Worm (Caenorhabditis elegans) whole organism, L2 larva: ENCODE data around the gene zip-12.
A peak's percentile ranks its signal among the peaks of the same experiment; 100 is the strongest.

ENCODE experiments used
- C34F6.9 ChIP-seq: fragments of 150-350 bp; optimal IDR thresholded peaks from 2 replicates; lab custom pipeline; 2014; ENCODE audit warnings: missing biosample characterization, missing genetic modification characterization
- F13H6.1 ChIP-seq: sonication (generic microtip); optimal IDR thresholded peaks from 2 replicates; lab custom pipeline; 2016; ENCODE audit warnings: missing genetic modification characterization, missing compliant biosample characterization
- R02D3.7 ChIP-seq: fragments of 150-350 bp; optimal IDR thresholded peaks from 2 replicates; lab custom pipeline; 2014; ENCODE audit warnings: missing biosample characterization, missing genetic modification characterization
- ZK546.5 ChIP-seq: sonication (generic microtip); optimal IDR thresholded peaks from 2 replicates; lab custom pipeline; 2017; ENCODE audit warnings: missing biosample characterization, missing genetic modification characterization
- aly-2 ChIP-seq: fragments of 150-350 bp; optimal IDR thresholded peaks from 2 replicates; lab custom pipeline; 2014; ENCODE audit warnings: missing biosample characterization, missing genetic modification characterization
- ama-1 ChIP-seq: fragments of 150-350 bp; optimal IDR thresholded peaks from 2 replicates; lab custom pipeline; 2018; ENCODE audit warnings: inconsistent platforms
- blmp-1 ChIP-seq: sonication (generic microtip); optimal IDR thresholded peaks from 2 replicates; lab custom pipeline; 2017; ENCODE audit warnings: missing genetic modification characterization, mild to moderate bottlenecking, missing compliant biosample characterization, antibody characterized with exemption, moderate library complexity; ENCODE audit not compliant: insufficient read depth
- ceh-16 ChIP-seq: fragments of 150-350 bp; optimal IDR thresholded peaks from 2 replicates; lab custom pipeline; 2014; ENCODE audit warnings: missing biosample characterization, missing genetic modification characterization
- ceh-82 ChIP-seq: fragments of 150-350 bp; optimal IDR thresholded peaks from 2 replicates; lab custom pipeline; 2014; ENCODE audit warnings: missing biosample characterization, missing genetic modification characterization
- crh-2 ChIP-seq: sonication (generic microtip); optimal IDR thresholded peaks from 2 replicates; lab custom pipeline; 2017; ENCODE audit warnings: missing biosample characterization, missing genetic modification characterization
- dmd-4 ChIP-seq: sonication (generic microtip); optimal IDR thresholded peaks from 2 replicates; lab custom pipeline; 2017; ENCODE audit warnings: missing biosample characterization, missing genetic modification characterization
- egl-27 ChIP-seq: sonication (generic microtip); optimal IDR thresholded peaks from 3 replicates; lab custom pipeline; 2017; ENCODE audit warnings: missing biosample characterization, missing genetic modification reagents, missing genetic modification characterization
- elt-3 ChIP-seq: sonication (generic microtip); optimal IDR thresholded peaks from 2 replicates; lab custom pipeline; 2017; ENCODE audit warnings: missing biosample characterization, missing genetic modification characterization
- fos-1 ChIP-seq: fragments of 150-350 bp; optimal IDR thresholded peaks from 2 replicates; lab custom pipeline; 2014; ENCODE audit warnings: missing biosample characterization, missing genetic modification characterization
- gmeb-1 ChIP-seq: fragments of 150-350 bp; optimal IDR thresholded peaks from 2 replicates; lab custom pipeline; 2014; ENCODE audit warnings: missing biosample characterization, missing genetic modification characterization
- lin-13 ChIP-seq: fragments of 150-350 bp; optimal IDR thresholded peaks from 2 replicates; lab custom pipeline; 2014; ENCODE audit warnings: missing biosample characterization, missing genetic modification reagents, missing genetic modification characterization
- lsy-2 ChIP-seq, 2 experiments: fragments of 150-350 bp in 1 of 2; sonication (generic microtip) in 1 of 2; optimal IDR thresholded peaks; 2 replicates each; lab custom pipeline; 2014 to 2017; ENCODE audit warnings: missing biosample characterization in 2 of 2, missing genetic modification characterization in 2 of 2
- mdl-1 ChIP-seq, 2 experiments: fragments of 150-350 bp in 1 of 2; sonication (generic microtip) in 1 of 2; optimal IDR thresholded peaks; 2 replicates each; lab custom pipeline; 2017; ENCODE audit warnings: missing biosample characterization in 2 of 2, missing genetic modification characterization in 2 of 2
- nhr-10 ChIP-seq: sonication (generic microtip); optimal IDR thresholded peaks from 2 replicates; lab custom pipeline; 2017; ENCODE audit warnings: missing biosample characterization, missing genetic modification characterization
- nhr-11 ChIP-seq: fragments of 150-350 bp; optimal IDR thresholded peaks from 2 replicates; lab custom pipeline; 2014; ENCODE audit warnings: missing biosample characterization, missing genetic modification characterization
- nhr-12 ChIP-seq: fragments of 150-350 bp; optimal IDR thresholded peaks from 2 replicates; lab custom pipeline; 2014; ENCODE audit warnings: missing biosample characterization, missing genetic modification characterization
- nhr-129 ChIP-seq: fragments of 150-350 bp; optimal IDR thresholded peaks from 2 replicates; lab custom pipeline; 2014; ENCODE audit warnings: missing biosample characterization, missing genetic modification characterization
- nhr-21 ChIP-seq: fragments of 150-350 bp; optimal IDR thresholded peaks from 2 replicates; lab custom pipeline; 2014; ENCODE audit warnings: missing biosample characterization, missing genetic modification characterization
- nhr-237 ChIP-seq: fragments of 150-350 bp; optimal IDR thresholded peaks from 2 replicates; lab custom pipeline; 2014; ENCODE audit warnings: missing biosample characterization, missing genetic modification characterization
- nhr-6 ChIP-seq: fragments of 150-350 bp; optimal IDR thresholded peaks from 2 replicates; lab custom pipeline; 2014; ENCODE audit warnings: missing biosample characterization, missing genetic modification characterization
- nhr-77 ChIP-seq: fragments of 150-350 bp; optimal IDR thresholded peaks from 2 replicates; lab custom pipeline; 2014; ENCODE audit warnings: missing biosample characterization, missing genetic modification characterization
- peb-1 ChIP-seq: fragments of 150-350 bp; optimal IDR thresholded peaks from 2 replicates; lab custom pipeline; 2014; ENCODE audit warnings: missing biosample characterization, missing genetic modification characterization
- sem-4 ChIP-seq: fragments of 150-350 bp; optimal IDR thresholded peaks from 2 replicates; lab custom pipeline; 2014; ENCODE audit warnings: missing biosample characterization, missing genetic modification reagents, missing genetic modification characterization
- skn-1 ChIP-seq: sonication (generic microtip); optimal IDR thresholded peaks from 2 replicates; lab custom pipeline; 2017; ENCODE audit warnings: missing biosample characterization, missing genetic modification characterization
- sma-3 ChIP-seq: sonication (generic microtip); optimal IDR thresholded peaks from 2 replicates; lab custom pipeline; 2016; ENCODE audit warnings: missing genetic modification reagents, missing genetic modification characterization, missing compliant biosample characterization
- sma-9 ChIP-seq, 2 experiments: fragments of 150-350 bp in 1 of 2; sonication (generic microtip) in 1 of 2; optimal IDR thresholded peaks; 2 replicates each; lab custom pipeline; 2014 to 2016; ENCODE audit warnings: missing genetic modification characterization in 2 of 2, mild to moderate bottlenecking in 1 of 2, missing biosample characterization in 1 of 2, missing compliant biosample characterization in 1 of 2, missing genetic modification reagents in 1 of 2, moderate library complexity in 1 of 2
- snpc-4 ChIP-seq: fragments of 150-350 bp; optimal IDR thresholded peaks from 2 replicates; lab custom pipeline; 2014; ENCODE audit warnings: missing biosample characterization, missing genetic modification characterization
- unc-39 ChIP-seq: fragments of 150-350 bp; optimal IDR thresholded peaks from 2 replicates; lab custom pipeline; 2014; ENCODE audit warnings: missing biosample characterization, missing genetic modification characterization
- ztf-1 ChIP-seq: fragments of 200-800 bp; sonication (Bioruptor generic); conservative IDR thresholded peaks from 2 replicates; pipeline ENCODE4 v1.3.6; 2022; ENCODE audit warnings: missing genetic modification characterization, missing compliant biosample characterization

The zip-12 gene

DNA sequence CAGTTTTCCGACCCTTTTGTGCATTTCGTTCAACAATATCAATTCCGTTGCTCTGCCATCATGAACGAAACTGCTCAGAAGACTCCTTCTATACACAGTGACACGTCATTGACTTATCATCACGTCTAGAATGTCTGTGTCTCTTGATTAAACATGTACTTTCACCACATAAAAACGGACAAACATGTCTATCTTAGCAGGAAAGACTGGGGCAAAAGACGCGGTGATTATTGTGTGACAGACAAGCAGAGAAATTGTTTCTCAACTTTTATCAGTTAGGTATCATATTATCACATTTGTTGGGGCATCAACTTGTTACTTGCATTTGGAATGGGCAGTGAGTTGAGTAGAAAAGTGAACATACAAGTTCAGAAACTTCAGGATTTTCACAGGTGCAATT is 2.4 kb upstream of the zip-12 start:
- no peak for TF ChIP-seq aly-2 (tag; lab: Kevin White, UChicago)
- TF ChIP-seq nhr-237 (tag; lab: Kevin White, UChicago): no peak
- TF ChIP-seq ZK546.5 (tag; lab: Kevin White, UChicago): no peak
- no peak for TF ChIP-seq C34F6.9 (tag; lab: Kevin White, UChicago)
- TF ChIP-seq nhr-77 (tag; lab: Kevin White, UChicago): no peak
- peak; percentile 49 for TF ChIP-seq gmeb-1 (tag; lab: Kevin White, UChicago)
- peak; percentile 35 for TF ChIP-seq sma-9 (GFP tag; optimal IDR thresholded peaks at IDR 0.05; lab: Kevin White, UChicago)
- TF ChIP-seq sma-9 (tag; optimal IDR thresholded peaks at IDR 0.05; lab: Kevin White, UChicago): no peak
- TF ChIP-seq crh-2 (tag; lab: Kevin White, UChicago): peak; percentile 95
- peak; percentile 20 for TF ChIP-seq nhr-129 (tag; lab: Kevin White, UChicago)
- peak; percentile 25 for TF ChIP-seq F13H6.1
- TF ChIP-seq ztf-1 (GFP tag; lab: Robert Waterston, UW): no peak
- TF ChIP-seq elt-3 (tag; lab: Kevin White, UChicago): no peak
- peak; percentile 0 for TF ChIP-seq sma-3
- peak; percentile 90 for TF ChIP-seq fos-1 (tag; lab: Kevin White, UChicago)
- no peak for TF ChIP-seq egl-27 (tag; lab: Kevin White, UChicago)
- no peak for TF ChIP-seq nhr-6 (tag; lab: Kevin White, UChicago)
- no peak for TF ChIP-seq nhr-10 (tag; lab: Kevin White, UChicago)
- TF ChIP-seq lsy-2 (tag; optimal IDR thresholded peaks at IDR 0.05; lab: Kevin White, UChicago): no peak
- no peak for TF ChIP-seq ceh-82 (tag; lab: Kevin White, UChicago)

DNA sequence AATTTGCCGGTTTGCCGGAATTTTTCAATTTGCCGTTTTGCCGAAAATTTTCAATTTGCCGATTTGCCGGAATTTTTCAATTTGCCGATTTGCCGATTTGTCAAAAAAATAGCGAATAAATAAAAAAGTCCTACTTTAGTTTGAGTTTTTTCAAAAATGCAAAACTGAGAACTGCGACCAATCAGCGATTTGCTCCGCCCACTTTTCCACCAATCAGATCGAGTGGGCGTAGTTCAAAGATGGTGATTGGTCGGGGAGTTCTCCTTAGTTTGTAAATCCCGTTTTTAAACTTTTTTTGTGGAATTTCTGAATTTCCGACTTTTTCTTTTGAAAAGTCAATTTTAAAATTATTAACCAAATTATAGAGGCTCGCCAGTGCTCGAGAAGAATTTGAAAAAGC is 3.6 kb downstream of the zip-12 start:
- TF ChIP-seq nhr-11 (tag; lab: Kevin White, UChicago) (no peak), nhr-6 (tag; lab: Kevin White, UChicago) (no peak), skn-1 (tag; lab: Kevin White, UChicago) (no peak), peb-1 (tag; lab: Kevin White, UChicago) (no peak), mdl-1 (tag; optimal IDR thresholded peaks at IDR 0.05; lab: Kevin White, UChicago) (no peak), F13H6.1 (no peak), R02D3.7 (tag; lab: Kevin White, UChicago) (no peak), nhr-77 (tag; lab: Kevin White, UChicago) (no peak), nhr-21 (no peak), ceh-16 (tag; lab: Kevin White, UChicago) (no peak), nhr-129 (tag; lab: Kevin White, UChicago) (no peak), fos-1 (tag; lab: Kevin White, UChicago) (no peak)

DNA sequence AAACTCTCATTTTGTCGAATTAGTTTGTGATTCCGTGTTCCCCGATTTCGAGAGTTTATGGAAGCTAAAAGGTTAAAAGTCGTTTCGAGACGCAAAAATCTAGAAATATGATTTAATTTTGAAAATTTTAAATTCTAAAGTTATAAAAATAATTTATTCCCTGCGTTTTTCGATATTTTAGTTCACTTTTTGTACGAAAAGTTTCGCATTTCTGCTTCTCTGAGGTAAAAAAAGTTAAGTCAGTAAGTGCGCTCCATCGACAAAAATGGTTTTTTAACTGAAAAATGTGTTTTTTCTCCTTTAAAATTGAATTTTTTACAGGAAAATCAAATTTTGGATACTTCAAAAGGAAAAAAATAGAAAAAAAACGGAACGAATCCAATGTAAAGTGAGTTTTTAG is 5.7 kb downstream of the zip-12 start, which contains the start of gene zip-1:
Gene zip-1 (plus strand): TSS at position 301 of the 400 bp plus-strand sequence.
- TF ChIP-seq skn-1 (tag; lab: Kevin White, UChicago) (no peak), nhr-6 (tag; lab: Kevin White, UChicago) (no peak), dmd-4 (tag; lab: Kevin White, UChicago) (no peak), egl-27 (tag; lab: Kevin White, UChicago) (no peak), ceh-16 (tag; lab: Kevin White, UChicago) (no peak), ztf-1 (GFP tag; lab: Robert Waterston, UW) (no peak), lin-13 (GFP tag; lab: Kevin White, UChicago) (no peak), nhr-77 (tag; lab: Kevin White, UChicago) (no peak), aly-2 (tag; lab: Kevin White, UChicago) (no peak), nhr-129 (tag; lab: Kevin White, UChicago) (no peak), ZK546.5 (tag; lab: Kevin White, UChicago) (no peak), blmp-1 (tag; lab: Kevin White, UChicago) (no peak), mdl-1 (tag; optimal IDR thresholded peaks at IDR 0.05; lab: Kevin White, UChicago) (no peak), unc-39 (tag; lab: Kevin White, UChicago) (no peak)

DNA sequence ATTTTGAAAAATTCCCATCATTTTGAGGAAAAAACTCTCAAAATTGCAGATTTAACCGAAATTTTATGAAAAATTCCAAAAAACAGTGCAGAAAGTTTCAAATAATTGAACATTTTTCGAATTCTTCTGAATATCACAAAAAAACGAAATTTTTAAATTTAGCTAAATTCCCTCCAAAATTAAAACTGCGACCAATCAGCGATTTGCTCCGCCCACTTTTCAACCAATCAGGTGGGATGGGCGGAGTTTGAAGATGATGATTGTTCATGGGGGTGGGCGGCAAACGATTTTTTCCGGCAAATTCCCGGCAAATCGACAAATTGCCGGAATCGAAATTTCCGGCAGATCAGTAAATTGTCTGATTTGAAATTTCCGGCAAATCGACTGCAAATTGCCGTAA is 6.6 kb downstream of the zip-12 start:
- TF ChIP-seq elt-3 (tag; lab: Kevin White, UChicago) (no peak), F13H6.1 (no peak), sem-4 (tag; lab: Kevin White, UChicago) (no peak), nhr-237 (tag; lab: Kevin White, UChicago) (no peak), sma-3 (no peak), mdl-1 (tag; optimal IDR thresholded peaks at IDR 0.05; lab: Kevin White, UChicago) (no peak), nhr-12 (tag; lab: Kevin White, UChicago) (no peak), snpc-4 (tag; lab: Kevin White, UChicago) (no peak), R02D3.7 (tag; lab: Kevin White, UChicago) (no peak), ama-1 (lab: Kevin White, UChicago) (no peak), egl-27 (tag; lab: Kevin White, UChicago) (no peak)
